Worm (Caenorhabditis elegans) whole organism, early embryonic: Measurements from ENCODE around the gene T26H5.10.

ENCODE experiments used
- ama-1 ChIP-seq: fragments of 150-350 bp; optimal IDR thresholded peaks from 2 replicates; lab custom pipeline; 2014
- scrt-1 ChIP-seq: fragments of 200-800 bp; sonication (Bioruptor generic); IDR thresholded peaks from 2 replicates; pipeline ENCODE4 v1.3.6; 2022; ENCODE audit warnings: missing genetic modification characterization, missing compliant biosample characterization

ce11 chrV:15448865-15449264 is 5.3 kb upstream of the T26H5.10 start, which contains the start of gene T26H5.14:
- TF ChIP-seq ama-1 = no peak
- TF ChIP-seq scrt-1 = no peak
